Worm (Caenorhabditis elegans) whole organism, L1 larva: Measurements from ENCODE around the gene msrp-3.
"Not testable (repeated sequence)": the region's sequence is repeated elsewhere in the genome, so short reads cannot be mapped to it uniquely, and the experiment has no call there.

Experiments used
- C16A3.4 ChIP-seq: fragments of 150-350 bp; optimal IDR thresholded peaks from 2 replicates; lab custom pipeline; 2014; ENCODE audit warnings: missing biosample characterization, missing genetic modification characterization
- C34B4.2 ChIP-seq: sonication (generic microtip); optimal IDR thresholded peaks from 2 replicates; lab custom pipeline; 2017; ENCODE audit warnings: mild to moderate bottlenecking, missing genetic modification characterization, missing compliant biosample characterization
- F16B12.6 ChIP-seq: fragments of 150-350 bp; optimal IDR thresholded peaks from 2 replicates; lab custom pipeline; 2014; ENCODE audit warnings: missing biosample characterization, missing genetic modification characterization
- Y116A8C.19 ChIP-seq: sonication (generic microtip); optimal IDR thresholded peaks from 2 replicates; lab custom pipeline; 2016; ENCODE audit warnings: missing compliant biosample characterization, missing genetic modification characterization, borderline replicate concordance
- alr-1 ChIP-seq: fragments of 200-800 bp; sonication (Bioruptor generic); optimal IDR thresholded peaks from 2 replicates; lab custom pipeline; 2018; ENCODE audit warnings: borderline replicate concordance, mild to moderate bottlenecking, missing genetic modification characterization, missing compliant biosample characterization
- ama-1 ChIP-seq: fragments of 150-350 bp; optimal IDR thresholded peaks from 2 replicates; lab custom pipeline; 2014
- blmp-1 ChIP-seq: fragments of 150-350 bp; optimal IDR thresholded peaks from 2 replicates; lab custom pipeline; 2014; ENCODE audit warnings: missing biosample characterization, missing genetic modification characterization
- ceh-8 ChIP-seq: fragments of 200-800 bp; sonication (Bioruptor generic); optimal IDR thresholded peaks from 2 replicates; lab custom pipeline; 2018; ENCODE audit warnings: mild to moderate bottlenecking, missing genetic modification characterization, moderate library complexity, missing compliant biosample characterization
- ceh-82 ChIP-seq, 3 experiments: fragments of 150-350 bp in 1 of 3; sonication (generic microtip) in 2 of 3; optimal IDR thresholded peaks; 2 replicates each; lab custom pipeline; 2014 to 2017; ENCODE audit warnings: missing biosample characterization in 3 of 3, missing genetic modification characterization in 3 of 3
- ceh-90 ChIP-seq: sonication (generic microtip); optimal IDR thresholded peaks from 2 replicates; lab custom pipeline; 2016; ENCODE audit warnings: missing genetic modification characterization, missing compliant biosample characterization
- ces-1 ChIP-seq: fragments of 150-350 bp; optimal IDR thresholded peaks from 2 replicates; lab custom pipeline; 2014; ENCODE audit warnings: missing biosample characterization, missing genetic modification reagents, missing genetic modification characterization
- egl-13 ChIP-seq: sonication (generic microtip); optimal IDR thresholded peaks from 2 replicates; lab custom pipeline; 2016; ENCODE audit warnings: missing genotype, missing genetic modification reagents, missing genetic modification characterization, missing compliant biosample characterization
- egl-27 ChIP-seq, 2 experiments: fragments of 150-350 bp in 1 of 2; sonication (generic microtip); optimal IDR thresholded peaks; 3 replicates each; lab custom pipeline; 2017 to 2018; ENCODE audit warnings: missing biosample characterization in 2 of 2, missing genetic modification characterization in 2 of 2, missing genetic modification reagents in 2 of 2
- elt-2 ChIP-seq: sonication (generic microtip); optimal IDR thresholded peaks from 2 replicates; lab custom pipeline; 2016; ENCODE audit warnings: missing genetic modification characterization, mild to moderate bottlenecking, inconsistent platforms, missing compliant biosample characterization, missing genetic modification reagents
- elt-3 ChIP-seq, 6 experiments: fragments of 150-350 bp in 1 of 6; sonication (generic microtip); optimal IDR thresholded peaks; 2 replicates each; lab custom pipeline; 2017 to 2018; ENCODE audit warnings: missing biosample characterization in 6 of 6, missing genetic modification characterization in 6 of 6, inconsistent platforms in 1 of 6
- ets-5 ChIP-seq: fragments of 200-800 bp; sonication (Bioruptor generic); IDR thresholded peaks from 2 replicates; pipeline ENCODE4 v1.3.6; 2022; ENCODE audit warnings: missing genetic modification characterization, missing compliant biosample characterization
- fkh-10 ChIP-seq: sonication (generic microtip); optimal IDR thresholded peaks from 2 replicates; lab custom pipeline; 2017; ENCODE audit warnings: missing biosample characterization, missing genetic modification reagents, missing genetic modification characterization
- fkh-4 ChIP-seq: sonication (generic microtip); optimal IDR thresholded peaks from 2 replicates; lab custom pipeline; 2016; ENCODE audit warnings: missing compliant biosample characterization, missing genetic modification characterization, borderline replicate concordance
- fkh-8 ChIP-seq: sonication (generic microtip); optimal IDR thresholded peaks from 2 replicates; lab custom pipeline; 2016; ENCODE audit warnings: mild to moderate bottlenecking, missing genetic modification characterization, missing compliant biosample characterization
- grh-1 ChIP-seq: fragments of 200-800 bp; sonication (Bioruptor generic); IDR thresholded peaks from 2 replicates; pipeline ENCODE4 v1.3.6; 2022; ENCODE audit warnings: missing genetic modification reagents, missing genetic modification characterization, missing compliant biosample characterization
- hlh-17 ChIP-seq: fragments of 200-800 bp; sonication (Bioruptor generic); optimal IDR thresholded peaks from 2 replicates; lab custom pipeline; 2018; ENCODE audit warnings: missing genetic modification characterization, mild to moderate bottlenecking, missing compliant biosample characterization, moderate library complexity, borderline replicate concordance
- hlh-4 ChIP-seq: sonication (generic microtip); optimal IDR thresholded peaks from 2 replicates; lab custom pipeline; 2016; ENCODE audit warnings: mild to moderate bottlenecking, missing genetic modification characterization, missing compliant biosample characterization
- hpl-2 ChIP-seq: fragments of 150-350 bp; optimal IDR thresholded peaks from 2 replicates; lab custom pipeline; 2014; ENCODE audit warnings: missing biosample characterization, missing genetic modification reagents, missing genetic modification characterization
- isw-1 ChIP-seq: fragments of 200-800 bp; sonication (Bioruptor generic); IDR thresholded peaks from 2 replicates; pipeline ENCODE4 v1.3.6; 2022; ENCODE audit warnings: missing genetic modification characterization, missing compliant biosample characterization
- lin-13 ChIP-seq: fragments of 150-350 bp; optimal IDR thresholded peaks from 2 replicates; lab custom pipeline; 2014; ENCODE audit warnings: missing biosample characterization, missing genetic modification reagents, missing genetic modification characterization
- lin-14 ChIP-seq: fragments of 200-800 bp; sonication (Bioruptor generic); optimal IDR thresholded peaks from 2 replicates; lab custom pipeline; 2018; ENCODE audit warnings: mild to moderate bottlenecking, missing genetic modification characterization, moderate library complexity, missing compliant biosample characterization
- lin-35 ChIP-seq, 2 experiments: fragments of 150-350 bp; optimal IDR thresholded peaks; 2 replicates each; lab custom pipeline; 2014; ENCODE audit warnings: missing biosample characterization in 2 of 2, missing genetic modification characterization in 2 of 2, missing genetic modification reagents in 2 of 2
- lin-39 ChIP-seq: fragments of 150-350 bp; optimal IDR thresholded peaks from 2 replicates; lab custom pipeline; 2014; ENCODE audit warnings: missing biosample characterization, missing genetic modification reagents, missing genetic modification characterization
- mab-9 ChIP-seq: fragments of 200-800 bp; sonication (Bioruptor generic); IDR thresholded peaks from 2 replicates; pipeline ENCODE4 v1.3.6; 2022; ENCODE audit warnings: missing genetic modification reagents, missing genetic modification characterization, missing compliant biosample characterization
- mef-2 ChIP-seq: fragments of 150-350 bp; optimal IDR thresholded peaks from 2 replicates; lab custom pipeline; 2014; ENCODE audit warnings: missing biosample characterization, missing genetic modification characterization
- nhr-12 ChIP-seq: sonication (generic microtip); optimal IDR thresholded peaks from 2 replicates; lab custom pipeline; 2017; ENCODE audit warnings: missing biosample characterization, missing genetic modification characterization
- nhr-237 ChIP-seq: fragments of 150-350 bp; optimal IDR thresholded peaks from 2 replicates; lab custom pipeline; 2014; ENCODE audit warnings: missing biosample characterization, missing genetic modification characterization
- nhr-71 ChIP-seq: sonication (generic microtip); optimal IDR thresholded peaks from 2 replicates; lab custom pipeline; 2016; ENCODE audit warnings: mild to moderate bottlenecking, missing genetic modification characterization, moderate library complexity, missing compliant biosample characterization
- nhr-76 ChIP-seq: sonication (generic microtip); optimal IDR thresholded peaks from 2 replicates; lab custom pipeline; 2017; ENCODE audit warnings: missing biosample characterization, missing genetic modification characterization
- nhr-77 ChIP-seq: fragments of 150-350 bp; optimal IDR thresholded peaks from 2 replicates; lab custom pipeline; 2014; ENCODE audit warnings: missing biosample characterization, missing genetic modification characterization
- nhr-85 ChIP-seq: sonication (generic microtip); peaks from one replicate; lab custom pipeline; 2016; ENCODE audit warnings: missing genetic modification characterization, inconsistent platforms, missing compliant biosample characterization
- nhr-90 ChIP-seq: sonication (generic microtip); optimal IDR thresholded peaks from 2 replicates; lab custom pipeline; 2016; ENCODE audit warnings: mild to moderate bottlenecking, missing genetic modification characterization, missing compliant biosample characterization; ENCODE audit not compliant: poor library complexity
- pax-3 ChIP-seq: fragments of 200-800 bp; sonication (Bioruptor generic); optimal IDR thresholded peaks from 2 replicates; lab custom pipeline; 2018; ENCODE audit warnings: mild to moderate bottlenecking, missing genetic modification characterization, moderate library complexity, missing compliant biosample characterization
- rnt-1 ChIP-seq: sonication (generic microtip); optimal IDR thresholded peaks from 2 replicates; lab custom pipeline; 2016; ENCODE audit warnings: mild to moderate bottlenecking, missing genetic modification characterization, moderate library complexity, missing compliant biosample characterization
- snpc-4 ChIP-seq: fragments of 150-350 bp; optimal IDR thresholded peaks from 2 replicates; lab custom pipeline; 2014; ENCODE audit warnings: missing biosample characterization, missing genetic modification characterization
- snu-23 ChIP-seq: sonication (generic microtip); optimal IDR thresholded peaks from 2 replicates; lab custom pipeline; 2016; ENCODE audit warnings: missing genetic modification characterization, missing compliant biosample characterization
- sptf-1 ChIP-seq: fragments of 150-350 bp; optimal IDR thresholded peaks from 2 replicates; lab custom pipeline; 2014; ENCODE audit warnings: missing biosample characterization, missing genetic modification characterization
- tbx-2 ChIP-seq: sonication (generic microtip); optimal IDR thresholded peaks from 2 replicates; lab custom pipeline; 2016; ENCODE audit warnings: missing genetic modification characterization, missing compliant biosample characterization
- tlp-1 ChIP-seq: fragments of 150-350 bp; optimal IDR thresholded peaks from 2 replicates; lab custom pipeline; 2014; ENCODE audit warnings: missing biosample characterization, missing genetic modification characterization
- xbp-1 ChIP-seq: sonication (generic microtip); optimal IDR thresholded peaks from 2 replicates; lab custom pipeline; 2016; ENCODE audit warnings: missing genetic modification characterization, missing compliant biosample characterization
- zip-4 ChIP-seq: fragments of 200-800 bp; sonication (Bioruptor generic); optimal IDR thresholded peaks from 2 replicates; lab custom pipeline; 2018; ENCODE audit warnings: mild to moderate bottlenecking, missing genetic modification characterization, moderate library complexity, missing compliant biosample characterization

Gene msrp-3

DNA sequence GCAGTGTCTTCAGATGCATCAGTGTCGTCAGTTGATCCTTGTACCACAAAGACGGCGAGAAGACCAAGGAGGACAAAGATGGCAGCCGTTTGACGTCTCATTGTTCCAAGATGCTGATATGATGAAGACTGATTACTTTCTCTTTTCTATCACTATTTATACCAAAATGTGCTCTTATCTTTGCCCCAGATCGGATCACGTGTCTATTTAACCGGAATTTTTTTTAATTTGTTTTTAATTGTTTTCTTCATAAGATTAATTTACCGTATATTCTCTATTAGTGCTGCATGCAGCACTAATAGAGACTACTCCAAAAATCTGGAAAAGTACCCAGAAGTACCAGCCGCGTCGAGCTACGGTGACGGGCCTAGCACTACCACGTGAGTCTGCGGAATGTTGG lies at the start of gene msrp-3:
Gene msrp-3, minus strand, starts transcription at position 101 of the 400 bp plus-strand sequence.
- TF ChIP-seq lin-13 (no peak), tlp-1 (tag; lab: Kevin White, UChicago) (no peak), mab-9 (no peak), rnt-1 (tag; lab: Kevin White, UChicago) (no peak), C16A3.4 (tag; lab: Kevin White, UChicago) (no peak), nhr-76 (tag; lab: Kevin White, UChicago) (no peak), egl-13 (no peak), ama-1 (lab: Kevin White, UChicago) (no peak), fkh-10 (GFP tag; lab: Kevin White, UChicago) (no peak), nhr-237 (tag; lab: Kevin White, UChicago) (no peak), C34B4.2 (no peak), nhr-77 (no peak), blmp-1 (tag; lab: Kevin White, UChicago) (no peak), isw-1 (GFP tag; lab: Robert Waterston, UW) (no peak), pax-3 (no peak), tbx-2 (tag; lab: Kevin White, UChicago) (no peak), elt-3 (tag; optimal IDR thresholded peaks at IDR 0.05; lab: Kevin White, UChicago) (no peak)

DNA sequence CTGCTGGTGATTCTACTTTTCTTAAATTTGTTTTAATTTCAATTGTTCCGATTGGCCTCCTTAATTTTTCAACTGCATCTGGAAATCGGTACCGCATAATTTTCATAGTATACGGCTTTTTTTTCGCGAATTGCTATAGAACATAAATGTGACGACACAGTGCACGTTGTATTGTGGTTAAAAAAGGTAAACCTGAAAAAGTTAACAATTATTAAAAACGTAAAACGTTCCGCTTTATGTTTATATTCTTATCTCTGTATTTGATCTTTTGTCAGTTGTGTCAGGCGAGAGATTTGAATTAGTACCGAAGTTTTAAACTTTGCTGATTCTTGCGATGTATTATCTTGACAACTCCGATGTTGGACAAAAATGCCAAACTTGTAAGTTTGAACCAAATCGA lies 46.9 kb upstream of the msrp-3 start, which contains the start of gene Y46B2A.4:
Gene Y46B2A.4, plus strand, starts transcription at position 301 of the 400 bp plus-strand sequence.
- TF ChIP-seq zip-4 = no peak

DNA sequence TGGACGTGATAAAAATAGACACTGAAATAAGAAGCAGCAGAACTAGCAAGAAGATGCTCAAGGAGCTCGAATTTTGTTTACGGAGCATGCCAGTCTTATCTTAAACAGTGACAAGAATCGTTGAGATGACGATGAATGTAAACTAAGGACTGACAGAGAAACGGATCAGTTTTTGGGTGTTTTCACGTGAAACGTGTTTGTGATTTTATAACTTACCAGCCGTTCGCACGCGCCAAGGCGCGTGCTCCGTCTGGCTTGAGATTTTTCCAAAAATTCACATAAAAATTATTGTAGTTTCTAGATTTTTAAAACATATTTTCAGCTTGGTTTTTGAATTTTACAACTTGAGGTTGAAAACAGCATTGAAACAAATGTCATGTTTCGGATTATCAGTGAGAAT lies 35.9 kb upstream of the msrp-3 start, which contains the start of gene F28A10.5:
Gene F28A10.5, minus strand, starts transcription at position 101 of the 400 bp plus-strand sequence.
- TF ChIP-seq ceh-8 (GFP tag; lab: Kevin White, UChicago); nhr-90 (tag; lab: Kevin White, UChicago); lin-39: not testable (repeated sequence)

DNA sequence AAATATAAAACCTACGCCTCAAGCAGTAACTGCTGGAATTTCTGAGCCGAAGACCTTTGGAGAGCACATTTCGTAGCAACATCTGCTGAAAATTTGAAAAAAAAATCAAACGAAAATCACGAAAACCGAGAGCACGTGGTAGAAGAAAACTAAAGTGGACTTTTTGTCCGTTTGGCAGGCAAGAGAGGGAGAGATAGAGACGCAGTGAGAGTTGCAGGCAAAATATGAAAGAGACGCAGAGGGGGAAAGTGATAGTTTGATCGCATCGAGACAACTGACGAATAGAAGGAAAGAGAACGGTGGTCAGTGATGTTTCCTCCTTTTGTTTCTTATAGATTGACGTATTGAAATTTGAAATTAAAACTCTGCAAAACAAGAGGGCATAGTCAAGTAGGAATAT lies 33.9 kb upstream of the msrp-3 start, which contains the start of the genes acdh-9 and F28A10.13:
Gene acdh-9, minus strand, starts transcription at position 85 of the 400 bp plus-strand sequence.
Gene F28A10.13, plus strand, starts transcription at position 294 of the 400 bp plus-strand sequence.
- TF ChIP-seq sptf-1 (tag; lab: Kevin White, UChicago) = no peak
- peak; percentile 4 for TF ChIP-seq C16A3.4 (tag; lab: Kevin White, UChicago)
- no peak for TF ChIP-seq mab-9
- TF ChIP-seq mef-2 (tag; lab: Kevin White, UChicago) = no peak
- no peak for TF ChIP-seq xbp-1 (tag; lab: Kevin White, UChicago)
- TF ChIP-seq grh-1 (GFP tag; lab: Robert Waterston, UW) = no peak
- no peak for TF ChIP-seq hlh-17 (GFP tag; lab: Kevin White, UChicago)
- peak; percentile 9 for TF ChIP-seq lin-13
- no peak for TF ChIP-seq isw-1 (GFP tag; lab: Robert Waterston, UW)
- no peak for TF ChIP-seq Y116A8C.19 (tag; lab: Kevin White, UChicago)
- TF ChIP-seq lin-35 (GFP tag; optimal IDR thresholded peaks at IDR 0.05; lab: Kevin White, UChicago) = peak; percentile 13 to 75
- TF ChIP-seq hpl-2 = no peak
- TF ChIP-seq alr-1 = no peak
- no peak for TF ChIP-seq ces-1
- TF ChIP-seq fkh-4 (tag; lab: Kevin White, UChicago) = no peak
- TF ChIP-seq egl-13 = no peak
- no peak for TF ChIP-seq nhr-12 (tag; lab: Kevin White, UChicago)
- no peak for TF ChIP-seq hlh-4 (tag; lab: Kevin White, UChicago)
- peak; percentile 82 for TF ChIP-seq snu-23
- TF ChIP-seq lin-14 (GFP tag; lab: Kevin White, UChicago) = peak; percentile 84
- TF ChIP-seq ceh-90 (tag; lab: Kevin White, UChicago) = no peak
- TF ChIP-seq fkh-8 (tag; lab: Kevin White, UChicago) = no peak
- TF ChIP-seq elt-2 (tag; lab: Kevin White, UChicago) = peak; percentile 25
- no peak for TF ChIP-seq nhr-76 (tag; lab: Kevin White, UChicago)
- TF ChIP-seq egl-27 (tag; optimal IDR thresholded peaks at IDR 0.05; lab: Kevin White, UChicago) = no peak
- TF ChIP-seq fkh-10 (GFP tag; lab: Kevin White, UChicago) = no peak
- TF ChIP-seq lin-39 = no peak
- TF ChIP-seq F16B12.6 (tag; lab: Kevin White, UChicago) = no peak
- TF ChIP-seq nhr-90 (tag; lab: Kevin White, UChicago) = peak; percentile 37
- no peak for TF ChIP-seq ets-5 (GFP tag; lab: Robert Waterston, UW)
- TF ChIP-seq nhr-85 = peak; percentile 72
- peak; percentile 87 for TF ChIP-seq nhr-71 (tag; lab: Kevin White, UChicago)
- TF ChIP-seq snpc-4 (tag; lab: Kevin White, UChicago) = peak; percentile 1
- TF ChIP-seq ceh-82 (tag; optimal IDR thresholded peaks at IDR 0.05; lab: Kevin White, UChicago) = no peak
